Worm (Caenorhabditis elegans) whole organism, early embryonic: Measurements from ENCODE around the gene F18C5.9.

ENCODE experiments used
- B0310.2 ChIP-seq: sonication (generic microtip); optimal IDR thresholded peaks from 2 replicates; lab custom pipeline; 2016; ENCODE audit warnings: mild to moderate bottlenecking, missing genetic modification characterization, missing compliant biosample characterization
- F13C5.2 ChIP-seq: sonication (generic microtip); optimal IDR thresholded peaks from 2 replicates; lab custom pipeline; 2017; ENCODE audit warnings: mild to moderate bottlenecking, missing genetic modification characterization, inconsistent platforms, missing compliant biosample characterization
- aly-1 ChIP-seq: sonication (generic microtip); optimal IDR thresholded peaks from 2 replicates; lab custom pipeline; 2016; ENCODE audit warnings: missing genetic modification characterization, missing compliant biosample characterization
- ama-1 ChIP-seq: fragments of 150-350 bp; optimal IDR thresholded peaks from 2 replicates; lab custom pipeline; 2014
- ceh-13 ChIP-seq: fragments of 200-800 bp; sonication (Bioruptor generic); optimal IDR thresholded peaks from 2 replicates; lab custom pipeline; 2018; ENCODE audit warnings: mild to moderate bottlenecking, missing genetic modification characterization, missing compliant biosample characterization
- ceh-36 ChIP-seq: sonication (generic microtip); optimal IDR thresholded peaks from 2 replicates; lab custom pipeline; 2016; ENCODE audit warnings: missing genetic modification characterization, inconsistent platforms, missing compliant biosample characterization
- ets-7 ChIP-seq: sonication (generic microtip); optimal IDR thresholded peaks from 2 replicates; lab custom pipeline; 2016; ENCODE audit warnings: missing genotype, missing genetic modification characterization, missing compliant biosample characterization
- flt-1 ChIP-seq: fragments of 200-800 bp; sonication (Bioruptor generic); IDR thresholded peaks from 2 replicates; pipeline ENCODE4 v1.3.6; 2022; ENCODE audit warnings: missing genetic modification characterization, missing compliant biosample characterization
- hmbx-1 ChIP-seq: sonication (generic microtip); optimal IDR thresholded peaks from 2 replicates; lab custom pipeline; 2016; ENCODE audit warnings: mild to moderate bottlenecking, missing genetic modification characterization, missing compliant biosample characterization
- hmg-4 ChIP-seq: fragments of 200-800 bp; sonication (Bioruptor generic); optimal IDR thresholded peaks from 2 replicates; lab custom pipeline; 2018; ENCODE audit warnings: mild to moderate bottlenecking, missing genetic modification characterization, missing compliant biosample characterization
- hnd-1 ChIP-seq: sonication (generic microtip); optimal IDR thresholded peaks from 2 replicates; lab custom pipeline; 2016; ENCODE audit warnings: missing genetic modification characterization, missing compliant biosample characterization
- pes-1 ChIP-seq: fragments of 200-800 bp; sonication (Bioruptor generic); IDR thresholded peaks from 2 replicates; pipeline ENCODE4 v1.3.6; 2022; ENCODE audit warnings: missing genetic modification reagents, missing genetic modification characterization, missing compliant biosample characterization
- scrt-1 ChIP-seq: fragments of 200-800 bp; sonication (Bioruptor generic); IDR thresholded peaks from 2 replicates; pipeline ENCODE4 v1.3.6; 2022; ENCODE audit warnings: missing genetic modification characterization, missing compliant biosample characterization
- sea-1 ChIP-seq: fragments of 200-800 bp; sonication (Bioruptor generic); conservative IDR thresholded peaks from 2 replicates; pipeline ENCODE4 v1.3.6; 2022; ENCODE audit warnings: missing genetic modification characterization, missing compliant biosample characterization
- tbx-11 ChIP-seq: fragments of 200-800 bp; sonication (Bioruptor generic); IDR thresholded peaks from 2 replicates; pipeline ENCODE4 v1.3.6; 2022; ENCODE audit warnings: missing genetic modification characterization, missing compliant biosample characterization
- tbx-37 ChIP-seq: fragments of 200-800 bp; sonication (Bioruptor generic); conservative IDR thresholded peaks from 2 replicates; pipeline ENCODE4 v1.3.6; 2022; ENCODE audit warnings: missing genetic modification reagents, missing genetic modification characterization, missing compliant biosample characterization
- tra-4 ChIP-seq: sonication (generic microtip); optimal IDR thresholded peaks from 2 replicates; lab custom pipeline; 2017; ENCODE audit warnings: missing genetic modification characterization, missing compliant biosample characterization

F18C5.9 gene

DNA sequence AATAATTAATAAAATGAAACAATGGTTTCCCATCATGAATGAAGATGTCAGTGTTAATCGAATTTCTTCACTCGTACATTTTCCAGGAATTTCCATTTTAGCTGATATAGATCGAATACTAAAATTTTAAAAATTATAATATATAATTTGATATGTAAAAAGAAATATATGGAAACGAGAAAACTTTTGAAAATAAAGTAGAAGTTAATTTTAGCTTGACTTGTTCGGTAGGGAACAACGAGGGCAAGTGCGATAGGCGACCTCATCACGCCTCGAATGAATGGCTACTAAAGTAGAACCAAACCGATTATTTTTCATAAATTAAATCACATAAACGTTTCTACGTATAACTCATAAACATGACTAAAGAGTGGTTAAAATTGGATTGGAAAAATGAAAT lies 11.4 kb downstream of the F18C5.9 start, which contains the start of gene sra-31:
Gene sra-31 (minus strand): TSS at position 101 of the 400 bp plus-strand sequence.
- TF ChIP-seq hnd-1 (tag; lab: Kevin White, UChicago), result no peak
- no peak for TF ChIP-seq ceh-36 (tag; lab: Kevin White, UChicago)
- TF ChIP-seq scrt-1, result no peak
- no peak for TF ChIP-seq flt-1 (GFP tag; lab: Robert Waterston, UW)
- TF ChIP-seq ets-7 (tag; lab: Kevin White, UChicago), result no peak
- TF ChIP-seq B0310.2 (tag; lab: Kevin White, UChicago), result no peak

DNA sequence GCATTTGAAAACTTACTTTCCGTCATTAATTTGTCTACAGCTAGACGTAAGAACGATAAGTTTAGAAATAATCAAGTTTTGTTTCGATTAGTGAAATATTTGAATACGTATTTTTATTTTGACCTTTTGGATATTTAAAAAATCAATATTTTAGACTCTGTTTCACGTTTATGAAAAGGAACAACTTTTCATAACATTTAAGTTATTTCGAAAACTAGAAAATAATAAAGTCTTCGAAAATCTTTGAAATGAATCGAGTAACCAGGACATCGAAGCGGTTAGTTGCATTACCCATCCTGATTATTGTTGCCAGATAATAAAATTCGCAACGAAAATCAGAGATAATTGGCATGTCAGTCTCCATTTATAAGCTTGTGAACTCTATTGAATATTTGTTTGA lies 14.3 kb downstream of the F18C5.9 start, which contains the start of gene C56C10.6:
Gene C56C10.6 (minus strand): TSS at position 101 of the 400 bp plus-strand sequence.
- TF ChIP-seq tra-4 (tag; lab: Kevin White, UChicago) (no peak), tbx-37 (GFP tag; lab: Robert Waterston, UW) (no peak), ceh-36 (tag; lab: Kevin White, UChicago) (no peak), aly-1 (tag; lab: Kevin White, UChicago) (no peak), ama-1 (no peak), B0310.2 (tag; lab: Kevin White, UChicago) (no peak), hmg-4 (GFP tag; lab: Kevin White, UChicago) (no peak), scrt-1 (no peak), F13C5.2 (no peak), flt-1 (GFP tag; lab: Robert Waterston, UW) (no peak), pes-1 (no peak), ceh-13 (GFP tag; lab: Kevin White, UChicago) (no peak), hnd-1 (tag; lab: Kevin White, UChicago) (no peak), hmbx-1 (tag; lab: Kevin White, UChicago) (no peak), ets-7 (tag; lab: Kevin White, UChicago) (no peak), tbx-11 (GFP tag; lab: Robert Waterston, UW) (no peak), sea-1 (GFP tag; lab: Robert Waterston, UW) (no peak)

DNA sequence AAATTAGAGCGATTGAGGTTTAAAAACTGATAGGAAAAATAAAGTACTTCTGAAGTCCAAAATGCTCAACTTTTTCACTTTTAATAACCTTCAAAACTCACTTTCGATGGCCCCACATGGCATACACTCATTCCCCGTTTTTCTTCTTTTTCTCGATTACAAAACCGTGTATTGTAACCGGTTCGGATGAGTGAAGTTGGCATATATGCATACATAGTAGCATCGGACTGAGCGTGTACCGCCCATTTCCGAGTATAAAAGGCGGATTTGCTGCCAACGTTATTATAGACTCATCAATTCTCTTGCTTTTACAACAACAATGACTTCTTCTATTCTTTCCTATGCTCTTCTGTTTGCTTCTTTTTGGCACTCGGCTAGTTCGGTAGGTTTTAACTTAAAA lies 15.8 kb downstream of the F18C5.9 start, which contains the start of gene C56C10.4:
Gene C56C10.4 (plus strand): TSS at position 301 of the 400 bp plus-strand sequence.
- TF ChIP-seq B0310.2 (tag; lab: Kevin White, UChicago), result no peak

DNA sequence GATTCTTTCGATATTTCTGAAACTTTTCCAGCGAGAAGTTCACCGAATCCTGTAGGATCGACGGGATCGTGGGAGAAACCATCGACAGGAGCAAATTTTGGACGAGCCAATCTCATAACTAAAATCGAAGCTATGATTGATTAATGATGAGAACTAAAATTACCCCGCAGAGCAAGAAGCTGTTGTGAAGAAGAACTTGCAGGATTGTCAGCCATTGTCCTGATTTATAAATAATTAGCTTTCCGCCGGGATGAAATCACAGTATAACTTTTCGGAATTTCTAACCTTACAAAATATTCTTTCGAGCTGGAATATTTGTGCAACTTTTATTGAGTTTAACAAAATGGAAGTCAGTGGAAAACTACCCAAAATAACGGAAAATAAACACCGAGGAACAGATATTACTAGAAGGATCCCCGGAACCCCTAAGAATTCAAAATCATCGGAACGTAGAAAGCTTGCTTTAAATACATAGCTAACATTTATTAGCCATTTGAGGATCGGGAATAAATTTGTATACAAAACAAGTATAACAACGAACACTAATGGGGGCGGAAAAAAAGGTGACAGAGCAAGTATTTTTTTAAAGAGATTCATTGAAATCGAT lies 20.4 kb downstream of the F18C5.9 start, which contains the start of gene C56C10.7:
Gene C56C10.7 (minus strand): TSS at position 312 of the 607 bp plus-strand sequence.
- no peak for TF ChIP-seq hnd-1 (tag; lab: Kevin White, UChicago)

DNA sequence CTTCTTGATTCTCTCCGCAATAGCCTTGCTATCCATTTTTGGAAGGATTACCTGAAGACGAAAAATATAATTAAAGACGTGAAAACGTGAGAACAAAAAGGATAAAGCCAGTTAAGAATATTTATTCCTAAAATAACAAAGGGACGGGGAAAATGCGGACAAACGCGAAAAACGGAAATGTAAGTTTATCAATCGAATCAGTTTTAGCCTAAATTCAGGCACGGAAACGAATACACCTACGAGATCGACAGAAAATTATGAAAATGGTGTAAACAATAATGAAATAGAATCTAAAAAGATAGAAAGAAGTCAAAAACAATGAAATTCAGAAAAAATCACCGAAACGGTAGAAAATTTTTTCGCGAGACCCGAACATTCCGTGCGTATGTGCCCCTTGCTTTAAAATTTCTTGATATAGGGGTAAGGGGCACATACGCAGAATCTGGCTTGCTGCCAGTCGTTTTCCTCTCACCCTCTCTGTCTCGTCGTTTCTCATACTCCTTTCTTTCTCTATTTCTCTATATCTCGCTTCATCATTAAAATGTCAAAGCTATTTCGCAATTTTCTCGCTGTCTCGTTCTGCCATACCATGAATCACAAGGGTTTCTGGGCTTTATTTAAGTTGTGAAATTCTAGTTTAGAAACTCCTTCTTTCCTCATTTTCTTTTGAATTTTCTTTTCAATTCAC lies 21.8 kb downstream of the F18C5.9 start, which contains the start of gene icd-1:
Gene icd-1 (minus strand): TSS at position 51 of the 688 bp plus-strand sequence.
- peak; percentile 72 for TF ChIP-seq F13C5.2
- peak; percentile 25 for TF ChIP-seq ets-7 (tag; lab: Kevin White, UChicago)
- TF ChIP-seq pes-1, result no peak
- TF ChIP-seq tbx-37 (GFP tag; lab: Robert Waterston, UW), result no peak
- TF ChIP-seq B0310.2 (tag; lab: Kevin White, UChicago), result no peak
- TF ChIP-seq hmbx-1 (tag; lab: Kevin White, UChicago), result no peak
- TF ChIP-seq tbx-11 (GFP tag; lab: Robert Waterston, UW), result no peak
- no peak for TF ChIP-seq tra-4 (tag; lab: Kevin White, UChicago)
- peak; percentile 1 for TF ChIP-seq hmg-4 (GFP tag; lab: Kevin White, UChicago)
- TF ChIP-seq ceh-13 (GFP tag; lab: Kevin White, UChicago), result no peak

DNA sequence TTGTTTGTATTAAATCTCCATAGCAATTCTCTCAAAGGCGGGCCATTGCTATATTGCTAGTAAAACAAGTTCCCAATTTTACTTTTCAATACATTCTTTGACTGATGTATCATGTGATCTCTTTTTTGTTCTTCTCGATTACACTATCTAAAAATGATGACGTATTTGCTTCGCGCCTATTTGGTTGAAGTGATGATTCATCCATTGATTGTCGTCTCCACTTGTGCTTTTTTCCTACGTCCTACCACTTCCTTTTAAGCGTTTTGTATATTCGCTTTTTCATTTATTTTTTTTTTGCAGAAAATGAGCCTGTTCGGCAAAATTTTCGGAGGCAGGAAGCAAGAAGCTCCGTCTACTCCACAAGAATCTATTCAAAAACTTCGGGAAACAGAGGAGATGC lies 22.5 kb downstream of the F18C5.9 start, which contains the start of gene vps-32.1:
Gene vps-32.1 (plus strand): TSS at position 301 of the 400 bp plus-strand sequence.
- no peak for TF ChIP-seq flt-1 (GFP tag; lab: Robert Waterston, UW)
- TF ChIP-seq tbx-11 (GFP tag; lab: Robert Waterston, UW), result no peak
- TF ChIP-seq hmbx-1 (tag; lab: Kevin White, UChicago), result no peak
- no peak for TF ChIP-seq scrt-1
- no peak for TF ChIP-seq pes-1
- TF ChIP-seq hnd-1 (tag; lab: Kevin White, UChicago), result no peak
- no peak for TF ChIP-seq ceh-13 (GFP tag; lab: Kevin White, UChicago)
- TF ChIP-seq B0310.2 (tag; lab: Kevin White, UChicago), result no peak
- no peak for TF ChIP-seq ama-1
- TF ChIP-seq tbx-37 (GFP tag; lab: Robert Waterston, UW), result no peak
- TF ChIP-seq sea-1 (GFP tag; lab: Robert Waterston, UW), result no peak
- no peak for TF ChIP-seq ets-7 (tag; lab: Kevin White, UChicago)
- no peak for TF ChIP-seq hmg-4 (GFP tag; lab: Kevin White, UChicago)
- TF ChIP-seq aly-1 (tag; lab: Kevin White, UChicago), result no peak
- TF ChIP-seq tra-4 (tag; lab: Kevin White, UChicago), result no peak
- no peak for TF ChIP-seq F13C5.2
- no peak for TF ChIP-seq ceh-36 (tag; lab: Kevin White, UChicago)

DNA sequence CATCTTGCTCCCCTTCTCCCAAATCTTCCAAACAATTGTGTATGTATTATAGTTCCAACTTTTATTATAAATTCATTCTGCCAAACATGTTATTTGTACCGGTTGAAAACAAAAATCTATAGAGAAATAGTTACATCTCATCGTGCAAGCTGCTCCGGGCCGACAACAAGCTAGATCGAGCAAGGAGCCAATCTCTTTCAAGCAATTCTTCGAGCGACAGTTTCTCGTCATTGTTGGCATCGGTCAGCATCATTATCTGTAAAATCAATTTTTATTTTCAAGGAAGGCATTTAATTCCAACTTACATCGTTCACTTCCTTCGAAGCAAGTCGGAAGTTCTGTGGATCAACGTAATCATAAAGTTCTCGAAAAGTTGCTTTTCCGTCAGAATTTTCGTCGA lies 24.1 kb downstream of the F18C5.9 start:
- no peak for TF ChIP-seq ets-7 (tag; lab: Kevin White, UChicago)
- TF ChIP-seq ceh-36 (tag; lab: Kevin White, UChicago), result no peak
- TF ChIP-seq hnd-1 (tag; lab: Kevin White, UChicago), result no peak
- no peak for TF ChIP-seq tra-4 (tag; lab: Kevin White, UChicago)
- no peak for TF ChIP-seq sea-1 (GFP tag; lab: Robert Waterston, UW)
- TF ChIP-seq pes-1, result no peak
- no peak for TF ChIP-seq F13C5.2
- TF ChIP-seq aly-1 (tag; lab: Kevin White, UChicago), result no peak
- TF ChIP-seq ama-1, result no peak
- no peak for TF ChIP-seq B0310.2 (tag; lab: Kevin White, UChicago)
- TF ChIP-seq tbx-37 (GFP tag; lab: Robert Waterston, UW), result no peak
- no peak for TF ChIP-seq hmg-4 (GFP tag; lab: Kevin White, UChicago)
- TF ChIP-seq tbx-11 (GFP tag; lab: Robert Waterston, UW), result no peak
